Fruit fly (Drosophila melanogaster) whole organism, adult: ENCODE measurements around the gene CG10600.

Experiments
- CG11617 ChIP-seq: fragments of 200-800 bp; sonication (Bioruptor generic); optimal IDR thresholded peaks from 2 replicates; lab custom pipeline; 2017; ENCODE audit warnings: mild to moderate bottlenecking, missing biosample characterization, missing genetic modification reagents, missing genetic modification characterization
- CG12768 ChIP-seq: fragments of 200-800 bp; sonication (Bioruptor generic); optimal IDR thresholded peaks from 2 replicates; lab custom pipeline; 2017; ENCODE audit warnings: missing biosample characterization, missing genetic modification characterization, mild to moderate bottlenecking, moderate library complexity, missing genetic modification reagents
- CG14711 ChIP-seq: fragments of 200-800 bp; sonication (Bioruptor generic); optimal IDR thresholded peaks from 2 replicates; lab custom pipeline; 2018; ENCODE audit warnings: missing biosample characterization, mild to moderate bottlenecking, missing genetic modification characterization, moderate library complexity
- CG1620 ChIP-seq: fragments of 200-800 bp; sonication (Bioruptor generic); optimal IDR thresholded peaks from 2 replicates; lab custom pipeline; 2016; ENCODE audit warnings: missing biosample characterization, missing genetic modification characterization
- CG33017 ChIP-seq: fragments of 200-800 bp; sonication (Bioruptor generic); optimal IDR thresholded peaks from 2 replicates; lab custom pipeline; 2018; ENCODE audit warnings: missing biosample characterization, mild to moderate bottlenecking, missing genetic modification characterization, moderate library complexity
- CG5204 ChIP-seq: fragments of 200-800 bp; sonication (Bioruptor generic); optimal IDR thresholded peaks from 2 replicates; lab custom pipeline; 2016; ENCODE audit warnings: missing biosample characterization, missing genetic modification characterization
- CG7045 ChIP-seq: fragments of 200-800 bp; sonication (Bioruptor generic); optimal IDR thresholded peaks from 2 replicates; lab custom pipeline; 2017; ENCODE audit warnings: missing biosample characterization, mild to moderate bottlenecking, missing genetic modification characterization
- CG7101 ChIP-seq: fragments of 200-800 bp; sonication (Bioruptor generic); optimal IDR thresholded peaks from 2 replicates; lab custom pipeline; 2018; ENCODE audit warnings: missing biosample characterization, mild to moderate bottlenecking, missing genetic modification characterization, moderate library complexity
- Clk ChIP-seq: fragments of 200-800 bp; sonication (Bioruptor generic); optimal IDR thresholded peaks from 2 replicates; lab custom pipeline; 2017; ENCODE audit warnings: missing biosample characterization, missing genetic modification characterization
- Crg-1 ChIP-seq: fragments of 200-800 bp; sonication (Bioruptor generic); optimal IDR thresholded peaks from 2 replicates; lab custom pipeline; 2016; ENCODE audit warnings: missing biosample characterization, missing genetic modification characterization
- Hr96 ChIP-seq: fragments of 200-800 bp; sonication (Bioruptor generic); optimal IDR thresholded peaks from 2 replicates; lab custom pipeline; 2016; ENCODE audit warnings: missing biosample characterization, missing genetic modification characterization
- Mnt ChIP-seq: fragments of 200-800 bp; sonication (Bioruptor generic); optimal IDR thresholded peaks from 2 replicates; lab custom pipeline; 2016; ENCODE audit warnings: missing biosample characterization, mild to moderate bottlenecking, missing genetic modification characterization
- cic ChIP-seq: fragments of 200-800 bp; sonication (Bioruptor generic); optimal IDR thresholded peaks from 2 replicates; lab custom pipeline; 2017; ENCODE audit warnings: missing biosample characterization, mild to moderate bottlenecking, missing genetic modification characterization, moderate library complexity
- cnc ChIP-seq, 2 experiments: fragments of >200 bp; optimal IDR thresholded peaks; 2 replicates each; lab custom pipeline; 2017
- kay ChIP-seq: fragments of 200-800 bp; sonication (Bioruptor generic); peaks from one replicate; lab custom pipeline; 2016; ENCODE audit warnings: missing biosample characterization, missing genetic modification characterization, borderline replicate concordance
- ovo ChIP-seq: fragments of 200-800 bp; sonication (Bioruptor generic); optimal IDR thresholded peaks from 2 replicates; lab custom pipeline; 2016; ENCODE audit warnings: missing biosample characterization, missing genetic modification characterization
- pad ChIP-seq: fragments of 200-800 bp; sonication (Bioruptor generic); optimal IDR thresholded peaks from 3 replicates; lab custom pipeline; 2017; ENCODE audit warnings: missing biosample characterization, missing genetic modification characterization, mild to moderate bottlenecking, moderate library complexity, missing genetic modification reagents
- tj ChIP-seq: fragments of 200-800 bp; sonication (Bioruptor generic); optimal IDR thresholded peaks from 3 replicates; lab custom pipeline; 2017; ENCODE audit warnings: missing biosample characterization, mild to moderate bottlenecking, missing genetic modification characterization, moderate library complexity
- toe ChIP-seq: fragments of 200-800 bp; sonication (Bioruptor generic); optimal IDR thresholded peaks from 2 replicates; lab custom pipeline; 2016; ENCODE audit warnings: missing biosample characterization, missing genetic modification characterization

The CG10600 gene

DNA sequence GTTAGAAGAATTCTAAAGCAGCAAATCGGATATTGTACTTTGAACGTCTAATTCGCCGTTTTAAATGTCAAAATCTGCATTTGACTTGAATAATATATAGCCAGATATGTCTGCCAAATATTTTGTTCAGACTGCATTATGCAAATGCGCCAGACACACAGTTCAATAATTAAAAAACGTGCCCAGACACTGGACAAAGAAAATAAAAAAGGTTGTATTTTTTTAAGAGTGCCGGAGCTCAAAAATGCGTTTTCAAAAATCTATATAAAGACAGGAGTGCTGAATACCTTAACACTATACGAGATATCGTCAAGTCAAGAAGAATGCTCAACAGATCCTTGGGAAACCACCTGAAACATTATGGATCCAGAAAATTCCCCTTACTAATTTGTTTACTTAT is 27.1 kb downstream of the CG10600 start, which contains the start of the genes CG17325 and CG42305:
CG17325 (plus strand) TSS at position 301 of the 400 bp plus-strand sequence.
CG42305 (plus strand) TSS at position 301 of the 400 bp plus-strand sequence.
- TF ChIP-seq Hr96 (GFP tag; lab: Kevin White, UChicago), result no peak
- no peak for TF ChIP-seq CG12768 (GFP tag; lab: Kevin White, UChicago)
- no peak for TF ChIP-seq tj (GFP tag; lab: Kevin White, UChicago)
- TF ChIP-seq cnc (optimal IDR thresholded peaks at IDR 0.05; lab: Kevin White, UChicago), result no peak
- TF ChIP-seq CG7101 (tag; lab: Kevin White, UChicago), result no peak
- TF ChIP-seq CG1620 (GFP tag; lab: Kevin White, UChicago), result no peak
- no peak for TF ChIP-seq Clk (GFP tag; lab: Kevin White, UChicago)
- TF ChIP-seq toe (GFP tag; lab: Kevin White, UChicago), result no peak
- no peak for TF ChIP-seq CG33017
- TF ChIP-seq CG5204 (GFP tag; lab: Kevin White, UChicago), result no peak
- TF ChIP-seq CG7045 (GFP tag; lab: Kevin White, UChicago), result no peak
- TF ChIP-seq ovo (GFP tag; lab: Kevin White, UChicago), result no peak
- no peak for TF ChIP-seq Mnt (GFP tag; lab: Kevin White, UChicago)
- TF ChIP-seq cic (GFP tag; lab: Kevin White, UChicago), result no peak
- no peak for TF ChIP-seq CG14711
- no peak for TF ChIP-seq pad (GFP tag; lab: Kevin White, UChicago)

DNA sequence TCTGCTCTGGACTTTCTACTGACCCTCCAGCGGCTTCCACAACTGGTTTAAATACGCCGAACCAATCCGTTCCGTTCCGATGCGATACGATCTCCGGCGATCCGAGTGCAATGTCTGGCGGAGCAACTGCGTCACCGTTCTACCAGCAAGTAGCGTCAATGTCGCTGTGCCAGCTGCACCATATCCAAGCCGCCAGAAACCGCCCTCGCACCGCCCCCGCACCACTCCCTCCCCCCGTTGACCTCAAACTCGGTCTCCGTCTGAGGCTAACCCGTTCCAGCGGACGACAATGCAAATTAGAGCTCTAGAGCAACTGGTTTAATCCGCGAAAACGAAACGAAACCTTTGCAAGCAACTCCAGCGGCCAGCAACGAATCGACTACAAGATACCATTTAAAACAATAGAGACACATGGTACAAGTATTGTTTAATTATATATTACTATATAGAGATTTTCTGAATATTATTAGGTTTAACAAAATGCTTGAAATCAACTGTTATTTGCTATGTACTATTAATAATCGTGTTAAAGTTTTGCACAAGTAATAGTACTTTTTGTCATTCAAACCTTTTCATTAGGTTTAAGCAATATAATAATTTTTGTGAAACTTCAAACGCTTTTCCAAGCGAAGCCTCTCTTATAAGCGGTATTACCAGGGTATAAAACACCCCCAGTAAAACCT is 28.4 kb downstream of the CG10600 start, which contains the start of the genes CG10570 and CG42502:
CG10570 (minus strand) TSS at position 293 of the 683 bp plus-strand sequence.
CG42502 (minus strand) TSS at position 293 of the 683 bp plus-strand sequence.
- TF ChIP-seq tj (GFP tag; lab: Kevin White, UChicago) (no peak), Clk (GFP tag; lab: Kevin White, UChicago) (no peak), CG11617 (GFP tag; lab: Kevin White, UChicago) (no peak), CG5204 (GFP tag; lab: Kevin White, UChicago) (no peak), CG7045 (GFP tag; lab: Kevin White, UChicago) (no peak), cic (GFP tag; lab: Kevin White, UChicago) (no peak), kay (GFP tag; lab: Kevin White, UChicago) (no peak)

DNA sequence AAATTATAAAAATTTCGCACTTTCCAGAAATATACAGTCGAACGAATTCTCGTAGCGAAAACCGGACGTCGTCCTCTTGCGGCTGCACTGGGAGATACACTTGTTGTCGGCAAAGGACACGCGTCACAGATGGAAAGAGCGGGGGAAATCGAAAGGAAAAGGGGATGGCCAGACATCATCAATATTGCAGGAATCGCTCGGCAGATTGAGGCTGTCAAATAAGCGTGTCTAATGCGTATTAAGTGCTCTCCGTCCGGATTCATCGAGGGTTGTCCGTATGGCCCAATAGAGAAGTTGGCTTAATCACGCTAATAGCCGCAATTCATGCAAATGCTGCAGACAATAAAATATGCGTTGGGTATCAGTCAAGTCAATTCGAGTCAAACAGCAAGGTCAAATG is 30.0 kb downstream of the CG10600 start:
- no peak for TF ChIP-seq Clk (GFP tag; lab: Kevin White, UChicago)
- TF ChIP-seq pad (GFP tag; lab: Kevin White, UChicago), result no peak
- TF ChIP-seq cic (GFP tag; lab: Kevin White, UChicago), result no peak
- no peak for TF ChIP-seq Hr96 (GFP tag; lab: Kevin White, UChicago)
- no peak for TF ChIP-seq CG14711
- no peak for TF ChIP-seq CG7045 (GFP tag; lab: Kevin White, UChicago)
- no peak for TF ChIP-seq CG5204 (GFP tag; lab: Kevin White, UChicago)
- TF ChIP-seq CG33017, result no peak
- no peak for TF ChIP-seq CG1620 (GFP tag; lab: Kevin White, UChicago)
- TF ChIP-seq ovo (GFP tag; lab: Kevin White, UChicago), result no peak
- no peak for TF ChIP-seq CG12768 (GFP tag; lab: Kevin White, UChicago)
- TF ChIP-seq cnc (optimal IDR thresholded peaks at IDR 0.05; lab: Kevin White, UChicago), result no peak
- no peak for TF ChIP-seq toe (GFP tag; lab: Kevin White, UChicago)
- TF ChIP-seq tj (GFP tag; lab: Kevin White, UChicago), result no peak
- no peak for TF ChIP-seq Crg-1 (GFP tag; lab: Kevin White, UChicago)

DNA sequence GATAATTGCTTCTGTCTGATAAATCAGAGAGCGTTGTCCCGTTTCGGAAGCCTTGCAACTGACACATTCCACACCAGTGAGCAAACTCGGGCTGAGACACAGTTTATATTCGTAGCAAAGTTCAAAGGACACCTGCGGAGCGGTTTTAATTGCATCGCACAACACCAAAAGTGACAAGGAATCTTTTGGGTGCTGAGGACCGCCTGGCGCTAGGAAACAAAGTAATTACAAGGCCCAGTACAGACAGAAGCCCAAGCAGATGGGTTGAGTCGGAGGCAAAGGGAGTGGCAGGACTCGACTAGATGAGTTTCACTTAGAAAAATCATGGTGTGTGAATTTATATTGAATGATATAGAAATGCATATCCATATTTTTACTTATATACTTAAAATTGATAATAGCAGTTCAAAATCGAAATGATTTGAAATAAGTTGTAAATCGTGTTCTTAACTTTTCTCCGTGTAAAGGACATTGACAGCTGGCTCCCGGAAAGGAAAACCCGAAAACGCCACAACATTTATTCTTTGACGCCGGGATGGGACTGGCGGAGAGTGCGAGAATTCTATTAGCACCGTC is 30.6 kb downstream of the CG10600 start:
- TF ChIP-seq pad (GFP tag; lab: Kevin White, UChicago), result no peak

DNA sequence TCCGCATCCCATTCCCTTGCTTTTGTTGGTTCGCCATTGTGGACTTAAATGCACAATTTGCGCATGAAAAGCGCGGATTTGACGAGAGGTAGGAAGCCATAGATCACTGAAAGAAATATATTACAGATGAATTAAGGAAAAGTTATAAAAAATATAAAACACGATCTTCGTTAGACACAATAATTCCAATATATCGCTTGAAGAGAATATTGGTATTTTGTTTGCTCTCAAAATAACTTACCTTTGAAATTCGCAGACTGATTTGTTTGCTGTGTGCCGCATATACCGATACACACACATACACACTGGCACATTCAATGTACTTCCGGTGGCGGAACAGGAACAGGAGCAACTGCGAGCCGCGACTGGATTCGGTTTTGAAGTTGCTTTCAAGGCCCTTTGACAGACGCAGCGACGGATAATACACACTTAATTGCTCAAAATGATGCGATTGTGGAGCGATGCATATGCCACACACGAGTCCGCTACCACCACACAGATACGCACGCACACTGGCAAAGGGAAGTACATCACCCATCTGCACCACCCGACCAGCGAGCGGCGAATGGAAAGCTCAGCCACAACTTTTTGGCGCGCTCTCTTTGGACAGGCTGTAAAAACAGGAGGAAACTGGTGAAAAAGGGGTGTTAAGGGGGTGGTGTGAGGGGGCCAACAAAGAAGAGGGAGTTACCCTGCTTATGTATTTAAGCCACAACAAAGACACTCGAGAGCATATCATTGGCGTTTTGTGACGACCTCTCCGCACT is 33.7 kb downstream of the CG10600 start:
- TF ChIP-seq CG7101 (tag; lab: Kevin White, UChicago) (no peak), cic (GFP tag; lab: Kevin White, UChicago) (no peak), pad (GFP tag; lab: Kevin White, UChicago) (no peak), CG14711 (no peak), CG33017 (no peak), tj (GFP tag; lab: Kevin White, UChicago) (no peak), Hr96 (GFP tag; lab: Kevin White, UChicago) (no peak), Clk (GFP tag; lab: Kevin White, UChicago) (no peak), CG7045 (GFP tag; lab: Kevin White, UChicago) (no peak)

DNA sequence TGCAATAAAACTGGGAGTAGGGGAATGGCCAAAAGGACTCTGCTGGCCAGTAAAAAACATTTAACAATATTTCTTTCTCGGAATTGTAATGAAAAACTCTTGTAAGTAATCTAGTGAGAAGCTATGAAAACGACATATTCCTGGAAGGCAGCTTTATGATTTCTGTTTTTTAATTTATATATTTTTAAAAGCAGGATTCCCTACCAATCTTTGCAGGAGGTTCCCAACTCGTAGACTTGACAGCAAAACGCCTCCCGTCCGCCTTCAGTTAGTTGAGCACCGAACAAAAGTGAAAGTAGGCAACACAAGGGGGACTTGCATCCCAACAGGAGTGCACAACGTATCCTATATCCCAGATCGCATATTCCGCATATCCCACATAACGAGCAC is 34.2 kb downstream of the CG10600 start, which contains the start of gene CG43814:
CG43814 (minus strand) TSS at position 101 of the 390 bp plus-strand sequence.
- no peak for TF ChIP-seq Mnt (GFP tag; lab: Kevin White, UChicago)
- no peak for TF ChIP-seq toe (GFP tag; lab: Kevin White, UChicago)
- TF ChIP-seq cic (GFP tag; lab: Kevin White, UChicago), result no peak
- TF ChIP-seq CG14711, result no peak
- no peak for TF ChIP-seq kay (GFP tag; lab: Kevin White, UChicago)
- TF ChIP-seq cnc (optimal IDR thresholded peaks at IDR 0.05; lab: Kevin White, UChicago), result no peak
- no peak for TF ChIP-seq CG1620 (GFP tag; lab: Kevin White, UChicago)
- no peak for TF ChIP-seq CG11617 (GFP tag; lab: Kevin White, UChicago)
- TF ChIP-seq pad (GFP tag; lab: Kevin White, UChicago), result no peak
- no peak for TF ChIP-seq CG33017
- TF ChIP-seq Hr96 (GFP tag; lab: Kevin White, UChicago), result no peak
- no peak for TF ChIP-seq CG12768 (GFP tag; lab: Kevin White, UChicago)
- TF ChIP-seq tj (GFP tag; lab: Kevin White, UChicago), result no peak
- no peak for TF ChIP-seq Clk (GFP tag; lab: Kevin White, UChicago)
- no peak for TF ChIP-seq CG5204 (GFP tag; lab: Kevin White, UChicago)
